Worm (Caenorhabditis elegans): ENCODE measurements around the gene npp-8.

- TF ChIP-seq pax-3 (tag; optimal IDR thresholded peaks at IDR 0.05) = no peak
- no peak for TF ChIP-seq egl-27 (tag; optimal IDR thresholded peaks at IDR 0.05)
- no peak for TF ChIP-seq sup-37 (GFP tag; optimal IDR thresholded peaks at IDR 0.05)
- no peak for TF ChIP-seq fos-1 (tag; optimal IDR thresholded peaks at IDR 0.05)
Observed at ce11 chrIV:1637333-1637732, 41.7 kb upstream of the npp-8 start.
